Fruit fly (Drosophila melanogaster) ovary, adult (tissue): Measurements from ENCODE around the gene CG7201.

Source experiments
- CG17801 ChIP-seq: fragments of 200-800 bp; optimal IDR thresholded peaks from 2 replicates; lab custom pipeline; 2019; ENCODE audit warnings: missing biosample characterization, mild to moderate bottlenecking, missing genetic modification characterization, moderate library complexity; ENCODE audit not compliant: partially characterized antibody

CG7201 gene

dm6 chr3L:8314788-8315140 lies 19.6 kb upstream of the CG7201 start:
- TF ChIP-seq CG17801, result no peak

- TF ChIP-seq CG17801, result no peak
Observed at dm6 chr3L:8312290-8312689, 17.2 kb upstream of the CG7201 start.

dm6 chr3L:8308891-8309352 lies 13.8 kb upstream of the CG7201 start, which contains the start of gene BI-1:
Gene BI-1 (minus strand): TSS chr3L:8308941.
- peak; percentile 47 for TF ChIP-seq CG17801

- TF ChIP-seq CG17801, result no peak
Observed at dm6 chr3L:8306880-8307279, 11.8 kb upstream of the CG7201 start, which contains the start of gene Gr66a. Gene Gr66a (minus strand): TSS chr3L:8306980.

dm6 chr3L:8303912-8304311 lies 8.8 kb upstream of the CG7201 start, which contains the start of the genes CG7194 and Sbp2:
Gene CG7194 (minus strand): TSS chr3L:8304059.
Gene Sbp2 (plus strand): TSS chr3L:8304157.
- no peak for TF ChIP-seq CG17801

- peak; percentile 72 for TF ChIP-seq CG17801
Observed at dm6 chr3L:8299224-8300130, 4.3 kb upstream of the CG7201 start, which contains the start of the genes Arl5 and CG13671. Gene Arl5 (minus strand): TSS chr3L:8299839. Gene CG13671 (plus strand): TSS chr3L:8300064.

- TF ChIP-seq CG17801, result no peak
Observed at dm6 chr3L:8297488-8297887, 2.4 kb upstream of the CG7201 start.

dm6 chr3L:8296941-8297340 lies 1.8 kb upstream of the CG7201 start, which contains the start of gene Rab19:
Gene Rab19 (plus strand): TSS chr3L:8297018.
- peak; percentile 21 for TF ChIP-seq CG17801

- peak; percentile 28 for TF ChIP-seq CG17801
Observed at dm6 chr3L:8289336-8290258, 5.5 kb downstream of the CG7201 start, which contains the start of gene cert. Gene cert (minus strand): TSS chr3L:8289870.

- TF ChIP-seq CG17801, result no peak
Observed at dm6 chr3L:8288396-8288795, 6.7 kb downstream of the CG7201 start.

dm6 chr3L:8286397-8286796 lies 8.7 kb downstream of the CG7201 start:
- no peak for TF ChIP-seq CG17801

- no peak for TF ChIP-seq CG17801
Observed at dm6 chr3L:8285773-8286172, 9.4 kb downstream of the CG7201 start.

- TF ChIP-seq CG17801, result no peak
Observed at dm6 chr3L:8285291-8285690, 9.8 kb downstream of the CG7201 start.

- TF ChIP-seq CG17801, result no peak
Observed at dm6 chr3L:8284651-8285050, 10.5 kb downstream of the CG7201 start.

- no peak for TF ChIP-seq CG17801
Observed at dm6 chr3L:8240932-8241331, 54.2 kb downstream of the CG7201 start.

dm6 chr3L:8240501-8240900 lies 54.6 kb downstream of the CG7201 start, which contains the start of gene CG7213:
Gene CG7213 (minus strand): TSS chr3L:8240601.
- no peak for TF ChIP-seq CG17801
